Worm (Caenorhabditis elegans) whole organism, midembryonic: ENCODE measurements around the gene oac-15.

Experiments used
- T22C8.4 ChIP-seq: fragments of 200-800 bp; sonication (Bioruptor generic); IDR thresholded peaks from 2 replicates; pipeline ENCODE4 v1.3.6; 2022; ENCODE audit warnings: missing genetic modification characterization, missing compliant biosample characterization
- flt-1 ChIP-seq: fragments of 200-800 bp; sonication (Bioruptor generic); IDR thresholded peaks from 2 replicates; pipeline ENCODE4 v1.3.6; 2022; ENCODE audit warnings: missing genetic modification characterization, missing compliant biosample characterization
- med-1 ChIP-seq: sonication (generic microtip); optimal IDR thresholded peaks from 2 replicates; lab custom pipeline; 2017; ENCODE audit warnings: missing genetic modification characterization, mild to moderate bottlenecking, missing compliant biosample characterization, antibody characterized with exemption, missing genetic modification reagents; ENCODE audit not compliant: insufficient read depth

DNA sequence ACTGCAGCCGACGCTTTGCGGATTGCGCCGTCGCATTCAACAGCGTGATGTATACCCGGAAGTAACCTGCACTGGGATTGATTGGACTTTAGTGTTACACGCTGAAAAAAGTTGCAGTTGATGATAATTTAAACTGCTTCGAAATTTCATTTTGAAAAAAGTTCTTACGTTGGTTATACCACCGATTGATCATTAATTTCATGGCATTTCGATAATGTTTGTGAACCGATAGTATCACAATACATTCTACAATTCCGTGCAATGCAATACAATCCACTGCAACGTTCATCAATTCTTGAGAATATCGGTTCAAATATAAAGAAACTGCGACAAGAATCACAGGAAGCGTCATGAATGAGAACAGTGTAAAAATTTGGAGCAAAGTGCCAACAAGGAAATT lies 25.4 kb upstream of the oac-15 start, which contains the start of gene F21H7.3:
- TF ChIP-seq med-1 (GFP tag; lab: Kevin White, UChicago) = no peak
- TF ChIP-seq T22C8.4 (GFP tag; lab: Robert Waterston, UW) = no peak
- no peak for TF ChIP-seq flt-1 (GFP tag; lab: Robert Waterston, UW)
